Fruit fly (Drosophila melanogaster) whole organism, embryonic: ENCODE measurements around the gene Atx2.

Experiments
- C15 ChIP-seq: fragments of 200-800 bp; sonication (Bioruptor generic); IDR thresholded peaks from 3 replicates; pipeline ENCODE4 v1.3.6; 2022; ENCODE audit warnings: missing biosample characterization, missing genetic modification characterization
- CG1024 ChIP-seq: fragments of 200-800 bp; sonication (Bioruptor generic); IDR thresholded peaks from 2 replicates; pipeline ENCODE4 v1.3.6; 2022; ENCODE audit warnings: missing biosample characterization, missing genetic modification characterization
- CG10267 ChIP-seq: fragments of 200-800 bp; sonication (Bioruptor generic); optimal IDR thresholded peaks from 2 replicates; lab custom pipeline; 2018; ENCODE audit warnings: missing biosample characterization, mild to moderate bottlenecking, missing genetic modification characterization, moderate library complexity
- CG10321 ChIP-seq: fragments of 200-800 bp; sonication (Bioruptor generic); IDR thresholded peaks from 2 replicates; pipeline ENCODE4 v1.3.6; 2022; ENCODE audit warnings: missing biosample characterization, missing genetic modification characterization
- CG11560 ChIP-seq: fragments of 200-800 bp; sonication (Bioruptor generic); IDR thresholded peaks from 3 replicates; pipeline ENCODE4 v1.3.6; 2022; ENCODE audit warnings: missing biosample characterization, missing genetic modification characterization
- CG13894 ChIP-seq: fragments of 200-800 bp; sonication (Bioruptor generic); optimal IDR thresholded peaks from 3 replicates; lab custom pipeline; 2018; ENCODE audit warnings: missing biosample characterization, mild to moderate bottlenecking, missing genetic modification characterization, moderate library complexity
- CG14441 ChIP-seq: fragments of 200-800 bp; sonication (Bioruptor generic); IDR thresholded peaks from 2 replicates; pipeline ENCODE4 v1.3.6; 2022; ENCODE audit warnings: missing biosample characterization, missing genetic modification characterization
- CG1647 ChIP-seq: fragments of 200-800 bp; sonication (Bioruptor generic); optimal IDR thresholded peaks from 3 replicates; lab custom pipeline; 2016; ENCODE audit warnings: missing biosample characterization, missing genetic modification characterization
- CG17328 ChIP-seq: fragments of 200-800 bp; sonication (Bioruptor generic); IDR thresholded peaks from 2 replicates; pipeline ENCODE4 v1.3.6; 2022; ENCODE audit warnings: missing biosample characterization, missing genetic modification characterization
- CG17912 ChIP-seq: fragments of 200-800 bp; sonication (Bioruptor generic); optimal IDR thresholded peaks from 2 replicates; lab custom pipeline; 2018; ENCODE audit warnings: missing biosample characterization, mild to moderate bottlenecking, missing genetic modification characterization
- CG18764 ChIP-seq: fragments of 200-800 bp; sonication (Bioruptor generic); optimal IDR thresholded peaks from 3 replicates; lab custom pipeline; 2016; ENCODE audit warnings: missing biosample characterization, missing genetic modification characterization
- CG2202 ChIP-seq: fragments of 200-800 bp; sonication (Bioruptor generic); optimal IDR thresholded peaks from 2 replicates; lab custom pipeline; 2018; ENCODE audit warnings: missing biosample characterization, mild to moderate bottlenecking, missing genetic modification characterization
- CG30431 ChIP-seq: fragments of 200-800 bp; sonication (Bioruptor generic); optimal IDR thresholded peaks from 2 replicates; lab custom pipeline; 2017; ENCODE audit warnings: missing biosample characterization, missing genetic modification characterization
- CG3163 ChIP-seq: fragments of 200-800 bp; sonication (Bioruptor generic); optimal IDR thresholded peaks from 3 replicates; lab custom pipeline; 2016; ENCODE audit warnings: missing biosample characterization, missing genetic modification characterization
- CG34376 ChIP-seq: fragments of 200-800 bp; sonication (Bioruptor generic); optimal IDR thresholded peaks from 2 replicates; lab custom pipeline; 2018; ENCODE audit warnings: missing biosample characterization, mild to moderate bottlenecking, missing genetic modification characterization
- CG7271 ChIP-seq: fragments of 200-800 bp; sonication (Bioruptor generic); optimal IDR thresholded peaks from 2 replicates; lab custom pipeline; 2018; ENCODE audit warnings: missing biosample characterization, mild to moderate bottlenecking, missing genetic modification characterization, moderate library complexity
- CG7987 ChIP-seq: fragments of 200-800 bp; sonication (Bioruptor generic); optimal IDR thresholded peaks from 2 replicates; lab custom pipeline; 2018; ENCODE audit warnings: missing biosample characterization, mild to moderate bottlenecking, missing genetic modification characterization, moderate library complexity
- CG8359 ChIP-seq: fragments of 200-800 bp; sonication (Bioruptor generic); optimal IDR thresholded peaks from 2 replicates; lab custom pipeline; 2017; ENCODE audit warnings: missing biosample characterization, mild to moderate bottlenecking, missing genetic modification characterization, borderline replicate concordance
- CG8765 ChIP-seq: fragments of 200-800 bp; sonication (Bioruptor generic); IDR thresholded peaks from 2 replicates; pipeline ENCODE4 v1.3.6; 2022; ENCODE audit warnings: missing biosample characterization, missing genetic modification characterization
- CrebB ChIP-seq: fragments of 200-800 bp; sonication (Bioruptor generic); optimal IDR thresholded peaks from 3 replicates; lab custom pipeline; 2018; ENCODE audit warnings: missing biosample characterization, mild to moderate bottlenecking, missing genetic modification characterization
- Dll ChIP-seq: fragments of 200-800 bp; sonication (Bioruptor generic); IDR thresholded peaks from 4 replicates; pipeline ENCODE4 v1.3.6; 2022; ENCODE audit warnings: missing biosample characterization, missing genetic modification characterization; ENCODE audit not compliant: partially characterized antibody
- Drgx ChIP-seq: fragments of 200-800 bp; sonication (Bioruptor generic); IDR thresholded peaks from 2 replicates; pipeline ENCODE4 v1.3.6; 2022; ENCODE audit warnings: missing biosample characterization, missing genetic modification characterization
- Gsc ChIP-seq: fragments of 200-800 bp; sonication (Bioruptor generic); IDR thresholded peaks from 2 replicates; pipeline ENCODE4 v1.3.6; 2022; ENCODE audit warnings: missing biosample characterization, missing genetic modification characterization
- HLH3B ChIP-seq: fragments of 200-800 bp; sonication (Bioruptor generic); IDR thresholded peaks from 2 replicates; pipeline ENCODE4 v1.3.6; 2022; ENCODE audit warnings: missing biosample characterization, missing genetic modification characterization
- HLH4C ChIP-seq: fragments of 200-800 bp; sonication (Bioruptor generic); IDR thresholded peaks from 3 replicates; pipeline ENCODE4 v1.3.6; 2022; ENCODE audit warnings: missing biosample characterization, missing genetic modification characterization; ENCODE audit not compliant: partially characterized antibody
- Kr ChIP-seq: fragments of 200-800 bp; sonication (Bioruptor generic); optimal IDR thresholded peaks from 2 replicates; lab custom pipeline; 2017; ENCODE audit warnings: missing biosample characterization, mild to moderate bottlenecking, missing genetic modification characterization
- Myb ChIP-seq: fragments of 200-800 bp; sonication (Bioruptor generic); optimal IDR thresholded peaks from 2 replicates; lab custom pipeline; 2016; ENCODE audit warnings: missing biosample characterization, missing genetic modification characterization
- NFAT ChIP-seq: fragments of 200-800 bp; sonication (Bioruptor generic); IDR thresholded peaks from 2 replicates; pipeline ENCODE4 v1.3.6; 2022; ENCODE audit warnings: missing biosample characterization, missing genetic modification characterization
- ac ChIP-seq: fragments of 200-800 bp; sonication (Bioruptor generic); optimal IDR thresholded peaks from 3 replicates; lab custom pipeline; 2017; ENCODE audit warnings: missing biosample characterization, mild to moderate bottlenecking, missing genetic modification characterization
- ara ChIP-seq: fragments of 200-800 bp; sonication (Bioruptor generic); IDR thresholded peaks from 2 replicates; pipeline ENCODE4 v1.3.6; 2022; ENCODE audit warnings: missing biosample characterization, missing genetic modification characterization
- bab2 ChIP-seq: fragments of 200-800 bp; sonication (Bioruptor generic); optimal IDR thresholded peaks from 2 replicates; lab custom pipeline; 2016; ENCODE audit warnings: missing biosample characterization, missing genetic modification characterization
- br ChIP-seq: fragments of >200 bp; optimal IDR thresholded peaks from 2 replicates; lab custom pipeline; 2017
- btn ChIP-seq: fragments of 200-800 bp; sonication (Bioruptor generic); optimal IDR thresholded peaks from 2 replicates; lab custom pipeline; 2016; ENCODE audit warnings: missing biosample characterization, missing genetic modification characterization
- da ChIP-seq: fragments of 200-800 bp; sonication (Bioruptor generic); optimal IDR thresholded peaks from 2 replicates; lab custom pipeline; 2016; ENCODE audit warnings: missing biosample characterization, missing genetic modification characterization
- disco-r ChIP-seq: fragments of 200-800 bp; sonication (Bioruptor generic); optimal IDR thresholded peaks from 2 replicates; lab custom pipeline; 2016; ENCODE audit warnings: missing biosample characterization, missing genetic modification characterization
- eyg ChIP-seq: fragments of 200-800 bp; sonication (Bioruptor generic); optimal IDR thresholded peaks from 3 replicates; lab custom pipeline; 2016; ENCODE audit warnings: missing biosample characterization, missing genetic modification characterization
- fd3F ChIP-seq: fragments of 200-800 bp; sonication (Bioruptor generic); optimal IDR thresholded peaks from 2 replicates; lab custom pipeline; 2018; ENCODE audit warnings: missing biosample characterization, mild to moderate bottlenecking, missing genetic modification characterization, moderate library complexity
- hkb ChIP-seq, 2 experiments: fragments of 200-800 bp in 1 of 2; fragments of >200 bp in 1 of 2; sonication (Bioruptor generic) in 1 of 2; IDR thresholded peaks in 1 of 2; optimal IDR thresholded peaks in 1 of 2; 2 replicates each; pipeline versions ENCODE4 v1.3.6 to Lab custom; 2017 to 2022; ENCODE audit warnings: missing biosample characterization in 1 of 2, missing genetic modification characterization in 1 of 2
- ind ChIP-seq: fragments of 200-800 bp; sonication (Bioruptor generic); optimal IDR thresholded peaks from 3 replicates; lab custom pipeline; 2016; ENCODE audit warnings: missing biosample characterization, missing genetic modification characterization
- inv ChIP-seq: fragments of 200-800 bp; sonication (Bioruptor generic); IDR thresholded peaks from 2 replicates; pipeline ENCODE4 v1.3.6; 2022; ENCODE audit warnings: missing biosample characterization, missing genetic modification characterization; ENCODE audit not compliant: partially characterized antibody
- kni ChIP-seq: fragments of 200-800 bp; sonication (Bioruptor generic); optimal IDR thresholded peaks from 3 replicates; lab custom pipeline; 2017; ENCODE audit warnings: mild to moderate bottlenecking, missing biosample characterization, missing genetic modification reagents, missing genetic modification characterization
- lola ChIP-seq, 3 experiments: fragments of >200 bp in 2 of 3; fragments of 200-800 bp in 1 of 3; sonication (Bioruptor generic) in 1 of 3; optimal IDR thresholded peaks; 2 replicates each; lab custom pipeline; 2017 to 2019; ENCODE audit warnings: missing biosample characterization in 3 of 3, missing genetic modification characterization in 3 of 3, mild to moderate bottlenecking in 1 of 3, moderate library complexity in 1 of 3
- mam ChIP-seq: fragments of 200-800 bp; sonication (Bioruptor generic); optimal IDR thresholded peaks from 3 replicates; lab custom pipeline; 2016; ENCODE audit warnings: missing biosample characterization, missing genetic modification characterization
- phol ChIP-seq: fragments of 200-800 bp; sonication (Bioruptor generic); optimal IDR thresholded peaks from 3 replicates; lab custom pipeline; 2018; ENCODE audit warnings: missing biosample characterization, mild to moderate bottlenecking, missing genetic modification characterization, moderate library complexity
- slbo ChIP-seq: fragments of 200-800 bp; sonication (Bioruptor generic); IDR thresholded peaks from 2 replicates; pipeline ENCODE4 v1.3.6; 2022; ENCODE audit warnings: missing biosample characterization, missing genetic modification characterization
- sug ChIP-seq: fragments of 200-800 bp; optimal IDR thresholded peaks from 2 replicates; lab custom pipeline; 2019; ENCODE audit warnings: missing biosample characterization, mild to moderate bottlenecking, missing genetic modification characterization, moderate library complexity
- tup ChIP-seq: fragments of 200-800 bp; sonication (Bioruptor generic); optimal IDR thresholded peaks from 2 replicates; lab custom pipeline; 2016; ENCODE audit warnings: missing biosample characterization, mild to moderate bottlenecking, missing genetic modification characterization, moderate library complexity
- usp ChIP-seq: fragments of >200 bp; optimal IDR thresholded peaks from 2 replicates; lab custom pipeline; 2017; ENCODE audit warnings: missing biosample characterization, missing genetic modification characterization
- vfl ChIP-seq: fragments of 200-800 bp; sonication (Bioruptor generic); optimal IDR thresholded peaks from 2 replicates; lab custom pipeline; 2016; ENCODE audit warnings: missing biosample characterization, missing genetic modification characterization
- wek ChIP-seq: fragments of 200-800 bp; sonication (Bioruptor generic); optimal IDR thresholded peaks from 3 replicates; lab custom pipeline; 2018; ENCODE audit warnings: missing biosample characterization, mild to moderate bottlenecking, missing genetic modification characterization, moderate library complexity
- zen2 ChIP-seq: fragments of 200-800 bp; sonication (Bioruptor generic); IDR thresholded peaks from 3 replicates; pipeline ENCODE4 v1.3.6; 2022; ENCODE audit warnings: missing biosample characterization, missing genetic modification characterization; ENCODE audit not compliant: partially characterized antibody

Gene Atx2

DNA sequence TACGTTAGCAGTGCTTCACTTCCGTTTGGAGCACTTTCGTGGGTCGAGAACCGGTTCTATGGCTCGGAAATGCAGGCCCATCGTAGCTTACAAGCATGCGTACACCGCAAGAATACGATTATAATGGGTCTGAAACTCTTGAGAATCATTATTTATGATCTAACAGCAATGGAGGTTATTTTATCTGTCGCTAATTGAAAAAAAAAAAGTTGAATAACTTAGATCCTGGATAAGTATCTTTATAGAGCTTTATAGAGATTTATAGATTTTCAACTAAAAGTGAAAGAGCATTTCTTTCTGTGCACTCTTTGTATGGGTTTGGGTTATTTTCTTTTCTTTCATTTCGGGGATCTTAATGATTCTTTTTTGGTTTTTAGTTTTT lies 19.6 kb downstream of the Atx2 start:
- TF ChIP-seq CG30431 (GFP tag; lab: Kevin White, UChicago) (peak; percentile 18), NFAT (GFP tag; lab: Robert Waterston, UW) (no peak), slbo (GFP tag; lab: Robert Waterston, UW) (no peak), CG17328 (peak; percentile 64; the same call in 1 of the 2 replicates), CG14441 (GFP tag; lab: Robert Waterston, UW) (peak; percentile 30; the same call in 1 of the 2 replicates), fd3F (no peak), phol (peak; percentile 70), sug (tag; lab: Kevin White, UChicago) (no peak), CG2202 (tag; lab: Kevin White, UChicago) (peak; percentile 69), CG7271 (tag; lab: Kevin White, UChicago) (no peak), vfl (no peak), CG17912 (no peak), CG10321 (no peak), CG3163 (GFP tag; lab: Kevin White, UChicago) (no peak), bab2 (GFP tag; lab: Kevin White, UChicago) (peak; percentile 35), usp (GFP tag; lab: Kevin White, UChicago) (no peak), HLH3B (GFP tag; lab: Robert Waterston, UW) (peak; percentile 61; the same call in 1 of the 2 replicates), Drgx (peak; percentile 44), ind (GFP tag; lab: Kevin White, UChicago) (peak; percentile 1), CG10267 (peak; percentile 59), tup (no peak), Gsc (GFP tag; lab: Robert Waterston, UW) (0 out of 2 replicates have a peak, but pooled peaks have one; percentile 6), CG11560 (tag; lab: Robert Waterston, UW) (no peak), CG34376 (GFP tag; lab: Kevin White, UChicago) (no peak), C15 (GFP tag; lab: Robert Waterston, UW) (no peak), inv (GFP tag; lab: Robert Waterston, UW) (no peak), disco-r (GFP tag; lab: Kevin White, UChicago) (no peak), Myb (no peak), CG1647 (GFP tag; lab: Kevin White, UChicago) (no peak), ac (GFP tag; lab: Kevin White, UChicago) (no peak), zen2 (GFP tag; lab: Robert Waterston, UW) (no peak), wek (GFP tag; lab: Kevin White, UChicago) (no peak), hkb (optimal IDR thresholded peaks at IDR 0.05; lab: Kevin White, UChicago) (no peak), hkb (GFP tag; IDR thresholded peaks at IDR 0.05; lab: Robert Waterston, UW) (peak; percentile 56; the same call in 1 of the 2 replicates), mam (no peak), CG7987 (no peak), lola (GFP tag; optimal IDR thresholded peaks at IDR 0.05; lab: Kevin White, UChicago) (peak in 1 of 3 experiments; percentile 84), CrebB (no peak), CG8359 (GFP tag; lab: Kevin White, UChicago) (peak; percentile 36), br (lab: Kevin White, UChicago) (no peak), Kr (GFP tag; lab: Kevin White, UChicago) (no peak), eyg (no peak), ara (GFP tag; lab: Robert Waterston, UW) (peak; percentile 37; the same call in 1 of the 2 replicates), da (GFP tag; lab: Kevin White, UChicago) (no peak), Dll (GFP tag; lab: Robert Waterston, UW) (no peak), CG18764 (GFP tag; lab: Kevin White, UChicago) (no peak), kni (GFP tag; lab: Kevin White, UChicago) (peak; percentile 48), btn (GFP tag; lab: Kevin White, UChicago) (no peak), HLH4C (GFP tag; lab: Robert Waterston, UW) (no peak), CG13894 (tag; lab: Kevin White, UChicago) (no peak), CG8765 (GFP tag; lab: Robert Waterston, UW) (no peak), CG1024 (GFP tag; lab: Robert Waterston, UW) (no peak)
